Worm (Caenorhabditis elegans): Measurements from ENCODE around the gene Y54G2A.57.

Gene Y54G2A.57

DNA sequence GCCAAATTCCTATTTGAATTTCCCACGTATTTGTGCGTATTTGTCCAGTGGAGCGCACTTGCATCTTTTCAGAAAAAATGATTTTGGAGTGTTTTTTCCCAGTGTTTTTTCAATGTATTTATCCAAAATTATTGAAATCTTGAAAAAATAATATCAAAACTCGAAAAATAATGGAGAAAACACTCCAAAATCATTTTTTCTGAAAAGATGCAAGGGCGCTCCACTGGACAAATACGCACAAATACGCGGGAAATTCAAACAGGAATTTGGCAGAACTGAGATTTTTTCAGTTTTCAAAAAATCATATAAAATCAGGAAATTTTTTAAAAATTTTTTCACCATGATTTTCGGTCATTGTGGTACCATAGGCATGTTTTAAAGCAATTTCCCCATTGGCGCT, 41.9 kb downstream of the Y54G2A.57 start:
- no peak for TF ChIP-seq hnd-1 (tag; optimal IDR thresholded peaks at IDR 0.05)
- TF ChIP-seq ceh-13 (GFP tag; optimal IDR thresholded peaks at IDR 0.05) = no peak
- TF ChIP-seq sea-1 (GFP tag; conservative IDR thresholded peaks at IDR 0.05) = no peak
- no peak for TF ChIP-seq aly-1 (tag; optimal IDR thresholded peaks at IDR 0.05)
- no peak for TF ChIP-seq tbx-37 (GFP tag; conservative IDR thresholded peaks at IDR 0.05)
- TF ChIP-seq hmg-4 (GFP tag; optimal IDR thresholded peaks at IDR 0.05) = no peak
- no peak for TF ChIP-seq B0310.2 (tag; optimal IDR thresholded peaks at IDR 0.05)
- TF ChIP-seq ama-1 (optimal IDR thresholded peaks at IDR 0.05) = no peak
- no peak for TF ChIP-seq hmbx-1 (tag; optimal IDR thresholded peaks at IDR 0.05)
- TF ChIP-seq flt-1 (GFP tag; IDR thresholded peaks at IDR 0.05) = no peak
- no peak for TF ChIP-seq ets-7 (tag; optimal IDR thresholded peaks at IDR 0.05)
- no peak for TF ChIP-seq ceh-36 (tag; optimal IDR thresholded peaks at IDR 0.05)
- no peak for TF ChIP-seq pes-1 (GFP tag; IDR thresholded peaks at IDR 0.05)
- no peak for TF ChIP-seq F13C5.2 (tag; optimal IDR thresholded peaks at IDR 0.05)
- no peak for TF ChIP-seq tra-4 (tag; optimal IDR thresholded peaks at IDR 0.05)
- no peak for TF ChIP-seq scrt-1 (GFP tag; IDR thresholded peaks at IDR 0.05)

DNA sequence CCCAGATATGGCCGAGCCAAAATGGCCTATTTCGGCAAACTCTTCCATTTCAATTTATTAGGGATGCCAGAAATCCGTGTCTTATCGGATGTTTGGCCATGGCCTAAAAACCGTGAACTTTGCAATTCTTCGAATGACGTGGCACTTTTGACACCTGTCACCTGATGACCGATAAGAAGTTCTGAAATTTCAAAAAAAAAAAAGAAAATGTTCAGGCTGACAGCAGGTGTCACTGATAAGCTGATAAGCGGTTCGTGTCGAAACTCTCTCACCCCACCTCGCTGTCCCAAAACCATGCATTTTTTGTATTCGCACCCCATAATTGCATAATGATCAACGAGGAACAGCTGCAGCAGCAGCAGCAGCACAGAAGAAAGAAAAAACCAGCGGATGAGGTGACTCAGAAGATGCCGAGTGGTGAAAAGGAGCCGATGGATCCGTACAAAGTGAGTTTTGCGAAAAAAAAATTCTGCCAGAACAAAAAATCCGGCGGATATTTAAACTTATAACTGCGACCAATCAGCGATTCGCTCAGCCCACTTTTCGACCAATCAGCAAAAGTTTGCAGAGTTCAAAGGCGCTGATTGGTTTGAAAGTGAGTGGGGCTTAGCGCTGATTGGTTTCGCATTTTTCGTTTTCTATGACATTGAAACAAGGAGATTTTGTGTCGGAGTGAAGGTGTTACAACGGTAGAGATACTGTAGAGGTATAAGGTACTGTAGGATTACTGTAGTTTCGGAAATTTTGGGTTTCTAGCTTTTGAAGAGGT, 42.8 kb downstream of the Y54G2A.57 start, which contains the start of the genes Y54G2A.28 and vrp-1:
Gene Y54G2A.28, minus strand, starts transcription at position 48 of the 769 bp plus-strand sequence.
Gene vrp-1, plus strand, starts transcription at position 214 of the 769 bp plus-strand sequence.
- TF ChIP-seq ets-7 (tag; optimal IDR thresholded peaks at IDR 0.05) = no peak
- TF ChIP-seq ceh-13 (GFP tag; optimal IDR thresholded peaks at IDR 0.05) = no peak
- no peak for TF ChIP-seq sea-1 (GFP tag; conservative IDR thresholded peaks at IDR 0.05)
- TF ChIP-seq tra-4 (tag; optimal IDR thresholded peaks at IDR 0.05) = no peak
- no peak for TF ChIP-seq hnd-1 (tag; optimal IDR thresholded peaks at IDR 0.05)
- no peak for TF ChIP-seq hmg-4 (GFP tag; optimal IDR thresholded peaks at IDR 0.05)
- no peak for TF ChIP-seq B0310.2 (tag; optimal IDR thresholded peaks at IDR 0.05)
- no peak for TF ChIP-seq scrt-1 (GFP tag; IDR thresholded peaks at IDR 0.05)

DNA sequence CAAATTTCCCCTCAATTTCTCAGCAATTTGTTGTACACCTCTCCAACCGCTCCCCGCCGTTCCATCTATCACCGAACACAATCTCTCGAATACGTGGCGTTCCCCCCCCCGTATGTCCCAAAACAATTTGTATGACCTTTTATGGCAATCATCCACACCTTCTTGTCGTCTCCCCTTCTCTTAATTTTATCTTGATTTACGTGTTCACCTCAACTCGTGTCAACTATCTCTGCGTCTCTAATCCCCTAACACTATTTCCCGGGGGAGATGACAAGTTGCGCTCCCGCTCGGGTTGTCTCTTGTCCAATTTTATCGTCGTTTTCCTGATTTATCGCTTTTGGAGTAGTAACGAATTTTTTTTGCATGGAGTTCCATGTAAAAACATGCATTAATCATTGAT, 44.9 kb downstream of the Y54G2A.57 start:
- peak; percentile 3 for TF ChIP-seq ceh-36 (tag; optimal IDR thresholded peaks at IDR 0.05)
- no peak for TF ChIP-seq aly-1 (tag; optimal IDR thresholded peaks at IDR 0.05)

- TF ChIP-seq ets-7 (tag; optimal IDR thresholded peaks at IDR 0.05) (no peak), flt-1 (GFP tag; IDR thresholded peaks at IDR 0.05) (no peak), F13C5.2 (tag; optimal IDR thresholded peaks at IDR 0.05) (no peak), sea-1 (GFP tag; conservative IDR thresholded peaks at IDR 0.05) (no peak), scrt-1 (GFP tag; IDR thresholded peaks at IDR 0.05) (no peak), ceh-13 (GFP tag; optimal IDR thresholded peaks at IDR 0.05) (no peak), tbx-37 (GFP tag; conservative IDR thresholded peaks at IDR 0.05) (no peak), ceh-36 (tag; optimal IDR thresholded peaks at IDR 0.05) (no peak), B0310.2 (tag; optimal IDR thresholded peaks at IDR 0.05) (no peak), pes-1 (GFP tag; IDR thresholded peaks at IDR 0.05) (no peak), hmbx-1 (tag; optimal IDR thresholded peaks at IDR 0.05) (no peak), hmg-4 (GFP tag; optimal IDR thresholded peaks at IDR 0.05) (no peak), aly-1 (tag; optimal IDR thresholded peaks at IDR 0.05) (no peak), ama-1 (optimal IDR thresholded peaks at IDR 0.05) (no peak), tra-4 (tag; optimal IDR thresholded peaks at IDR 0.05) (no peak), tbx-11 (GFP tag; IDR thresholded peaks at IDR 0.05) (no peak), hnd-1 (tag; optimal IDR thresholded peaks at IDR 0.05) (no peak)
Measured at ce11 chrIV:3016202-3016601, 46.5 kb downstream of the Y54G2A.57 start.

DNA sequence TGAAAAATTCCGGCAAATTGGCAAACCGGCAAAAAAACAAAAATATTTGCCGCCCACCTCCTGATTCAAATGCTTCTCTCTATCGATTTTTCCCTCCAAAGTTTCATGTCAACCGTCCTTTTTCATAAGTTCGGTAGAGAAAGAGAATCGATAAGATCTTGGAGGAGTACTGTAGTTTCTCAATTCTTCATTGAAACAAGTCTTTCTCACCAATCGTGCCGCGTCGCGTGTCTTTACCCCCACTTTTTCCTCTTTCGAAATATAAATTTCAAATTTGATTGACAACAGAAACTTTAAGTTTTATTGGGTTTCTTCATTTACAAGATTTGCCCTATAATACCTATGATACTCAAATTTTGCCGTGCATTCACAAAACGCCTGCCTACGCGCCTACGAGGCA, 48.8 kb downstream of the Y54G2A.57 start:
- TF ChIP-seq B0310.2 (tag; optimal IDR thresholded peaks at IDR 0.05) = no peak
- no peak for TF ChIP-seq tbx-11 (GFP tag; IDR thresholded peaks at IDR 0.05)
- TF ChIP-seq ama-1 (optimal IDR thresholded peaks at IDR 0.05) = no peak
- no peak for TF ChIP-seq ets-7 (tag; optimal IDR thresholded peaks at IDR 0.05)
- no peak for TF ChIP-seq hmbx-1 (tag; optimal IDR thresholded peaks at IDR 0.05)
- TF ChIP-seq tra-4 (tag; optimal IDR thresholded peaks at IDR 0.05) = no peak
- no peak for TF ChIP-seq F13C5.2 (tag; optimal IDR thresholded peaks at IDR 0.05)
- no peak for TF ChIP-seq hmg-4 (GFP tag; optimal IDR thresholded peaks at IDR 0.05)
- no peak for TF ChIP-seq tbx-37 (GFP tag; conservative IDR thresholded peaks at IDR 0.05)
- TF ChIP-seq flt-1 (GFP tag; IDR thresholded peaks at IDR 0.05) = no peak
- no peak for TF ChIP-seq scrt-1 (GFP tag; IDR thresholded peaks at IDR 0.05)
- TF ChIP-seq pes-1 (GFP tag; IDR thresholded peaks at IDR 0.05) = no peak
- TF ChIP-seq ceh-13 (GFP tag; optimal IDR thresholded peaks at IDR 0.05) = no peak
- TF ChIP-seq hnd-1 (tag; optimal IDR thresholded peaks at IDR 0.05) = no peak
- no peak for TF ChIP-seq ceh-36 (tag; optimal IDR thresholded peaks at IDR 0.05)
- TF ChIP-seq aly-1 (tag; optimal IDR thresholded peaks at IDR 0.05) = no peak
- TF ChIP-seq sea-1 (GFP tag; conservative IDR thresholded peaks at IDR 0.05) = no peak

ce11 chrIV:3019438-3019837, 49.7 kb downstream of the Y54G2A.57 start, which contains the start of gene lin-22:
Gene lin-22, plus strand, starts transcription at chrIV:3019738.
- TF ChIP-seq ceh-36 (tag; optimal IDR thresholded peaks at IDR 0.05) = no peak
- no peak for TF ChIP-seq hmbx-1 (tag; optimal IDR thresholded peaks at IDR 0.05)
- TF ChIP-seq pes-1 (GFP tag; IDR thresholded peaks at IDR 0.05) = no peak
- TF ChIP-seq flt-1 (GFP tag; IDR thresholded peaks at IDR 0.05) = no peak
- no peak for TF ChIP-seq hnd-1 (tag; optimal IDR thresholded peaks at IDR 0.05)

Measured in whole organism, early embryonic.